Worm (Caenorhabditis elegans) whole organism, L3 larva: ENCODE measurements around the gene vha-2.

ENCODE experiments used
- ama-1 ChIP-seq: fragments of 150-350 bp; optimal IDR thresholded peaks from 2 replicates; lab custom pipeline; 2018
- elt-3 ChIP-seq, 3 experiments: fragments of 150-350 bp in 1 of 3; sonication (generic microtip) in 2 of 3; optimal IDR thresholded peaks; 2 replicates in 2 of 3; 4 replicates in 1 of 3; lab custom pipeline; 2014 to 2017; ENCODE audit warnings: missing biosample characterization in 3 of 3, missing genetic modification characterization in 3 of 3

DNA sequence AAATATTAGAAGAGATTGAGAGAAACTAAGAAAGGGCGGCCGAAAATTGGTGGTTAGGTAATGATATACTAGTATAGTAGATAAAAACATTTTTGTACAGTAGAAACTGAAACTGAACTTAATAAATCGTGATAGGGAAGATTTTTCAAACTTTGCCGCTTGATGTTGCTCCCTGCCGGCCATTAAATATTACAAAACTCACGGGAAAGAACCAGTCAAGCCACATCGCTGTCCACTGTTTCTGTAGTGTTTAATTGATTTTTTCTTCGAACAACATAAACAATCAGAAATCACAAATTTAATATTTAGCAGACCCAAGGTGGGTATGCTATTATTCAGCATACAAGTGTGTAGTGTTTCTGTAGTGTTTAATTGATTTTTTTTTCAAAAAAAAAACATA lies 30.9 kb upstream of the vha-2 start, which contains the start of gene T05G5.5:
- TF ChIP-seq elt-3 (tag; optimal IDR thresholded peaks at IDR 0.05; lab: Kevin White, UChicago) (no peak), ama-1 (lab: Kevin White, UChicago) (peak; percentile 59)
